Fruit fly (Drosophila melanogaster) whole organism, pupa: Measurements from ENCODE around the gene CG43210.

Source experiments
- CG10348 ChIP-seq: fragments of 200-800 bp; sonication (Bioruptor generic); IDR thresholded peaks from 2 replicates; pipeline ENCODE4 v1.3.6; 2022; ENCODE audit warnings: missing biosample characterization, missing genetic modification characterization
- CG12605 ChIP-seq: fragments of 200-800 bp; sonication (Bioruptor generic); IDR thresholded peaks from 2 replicates; pipeline ENCODE4 v1.3.6; 2022; ENCODE audit warnings: missing biosample characterization, missing genetic modification characterization
- CG13204 ChIP-seq: fragments of 200-800 bp; sonication (Bioruptor generic); optimal IDR thresholded peaks from 2 replicates; lab custom pipeline; 2018; ENCODE audit warnings: missing biosample characterization, mild to moderate bottlenecking, missing genetic modification characterization, moderate library complexity
- CG14655 ChIP-seq: fragments of 200-800 bp; sonication (Bioruptor generic); optimal IDR thresholded peaks from 3 replicates; lab custom pipeline; 2017; ENCODE audit warnings: mild to moderate bottlenecking, missing biosample characterization, missing genetic modification reagents, missing genetic modification characterization
- CG15710 ChIP-seq: fragments of 200-800 bp; sonication (Bioruptor generic); optimal IDR thresholded peaks from 2 replicates; lab custom pipeline; 2018; ENCODE audit warnings: missing biosample characterization, mild to moderate bottlenecking, missing genetic modification characterization, moderate library complexity
- CG17806 ChIP-seq: fragments of 200-800 bp; sonication (Bioruptor generic); optimal IDR thresholded peaks from 2 replicates; lab custom pipeline; 2018; ENCODE audit warnings: missing biosample characterization, mild to moderate bottlenecking, missing genetic modification characterization, moderate library complexity
- CG32121 ChIP-seq: fragments of 200-800 bp; sonication (Bioruptor generic); IDR thresholded peaks from 2 replicates; pipeline ENCODE4 v1.3.6; 2022; ENCODE audit warnings: missing biosample characterization, missing genetic modification characterization
- CG34367 ChIP-seq: fragments of 200-800 bp; sonication (Bioruptor generic); optimal IDR thresholded peaks from 2 replicates; lab custom pipeline; 2018; ENCODE audit warnings: missing biosample characterization, mild to moderate bottlenecking, missing genetic modification characterization
- CG4496 ChIP-seq: fragments of 200-800 bp; sonication (Bioruptor generic); IDR thresholded peaks from 3 replicates; pipeline ENCODE4 v1.3.6; 2022; ENCODE audit warnings: missing biosample characterization, missing genetic modification characterization
- CG8159 ChIP-seq: fragments of 200-800 bp; sonication (Bioruptor generic); optimal IDR thresholded peaks from 3 replicates; lab custom pipeline; 2018; ENCODE audit warnings: missing biosample characterization, mild to moderate bottlenecking, missing genetic modification characterization, moderate library complexity
- CG8301 ChIP-seq: fragments of 200-800 bp; sonication (Bioruptor generic); optimal IDR thresholded peaks from 2 replicates; lab custom pipeline; 2018; ENCODE audit warnings: missing biosample characterization, mild to moderate bottlenecking, missing genetic modification characterization
- CG9948 ChIP-seq: fragments of 200-800 bp; sonication (Bioruptor generic); optimal IDR thresholded peaks from 2 replicates; lab custom pipeline; 2018; ENCODE audit warnings: missing biosample characterization, mild to moderate bottlenecking, missing genetic modification characterization, moderate library complexity
- D1 ChIP-seq: fragments of 200-800 bp; sonication (Bioruptor generic); optimal IDR thresholded peaks from 2 replicates; lab custom pipeline; 2018; ENCODE audit warnings: missing biosample characterization, mild to moderate bottlenecking, missing genetic modification characterization, moderate library complexity
- EcR ChIP-seq: fragments of 200-800 bp; sonication (Bioruptor generic); optimal IDR thresholded peaks from 3 replicates; lab custom pipeline; 2019; ENCODE audit warnings: missing biosample characterization, missing genetic modification characterization, mild to moderate bottlenecking, moderate library complexity, missing genetic modification reagents
- Ets98B ChIP-seq: fragments of 200-800 bp; sonication (Bioruptor generic); IDR thresholded peaks from 2 replicates; pipeline ENCODE4 v1.3.6; 2022; ENCODE audit warnings: missing biosample characterization, missing genetic modification characterization
- Pif1A ChIP-seq: fragments of 200-800 bp; sonication (Bioruptor generic); optimal IDR thresholded peaks from 3 replicates; lab custom pipeline; 2016; ENCODE audit warnings: missing biosample characterization, missing genetic modification characterization
- Pif1B ChIP-seq: fragments of 200-800 bp; sonication (Bioruptor generic); optimal IDR thresholded peaks from 3 replicates; lab custom pipeline; 2016; ENCODE audit warnings: missing biosample characterization, missing genetic modification characterization
- Snoo ChIP-seq: fragments of 200-800 bp; sonication (Bioruptor generic); optimal IDR thresholded peaks from 3 replicates; lab custom pipeline; 2017; ENCODE audit warnings: missing biosample characterization, mild to moderate bottlenecking, missing genetic modification characterization, inconsistent platforms
- fd96Ca ChIP-seq: fragments of 200-800 bp; sonication (Bioruptor generic); IDR thresholded peaks from 3 replicates; pipeline ENCODE4 v1.3.6; 2022; ENCODE audit warnings: missing biosample characterization, missing genetic modification characterization
- gl ChIP-seq: fragments of 200-800 bp; sonication (Bioruptor generic); optimal IDR thresholded peaks from 2 replicates; lab custom pipeline; 2018; ENCODE audit warnings: missing biosample characterization, mild to moderate bottlenecking, missing genetic modification characterization
- rn ChIP-seq: fragments of 200-800 bp; sonication (Bioruptor generic); IDR thresholded peaks from 2 replicates; pipeline ENCODE4 v1.3.6; 2022; ENCODE audit warnings: missing biosample characterization, missing genetic modification characterization

Gene CG43210

DNA sequence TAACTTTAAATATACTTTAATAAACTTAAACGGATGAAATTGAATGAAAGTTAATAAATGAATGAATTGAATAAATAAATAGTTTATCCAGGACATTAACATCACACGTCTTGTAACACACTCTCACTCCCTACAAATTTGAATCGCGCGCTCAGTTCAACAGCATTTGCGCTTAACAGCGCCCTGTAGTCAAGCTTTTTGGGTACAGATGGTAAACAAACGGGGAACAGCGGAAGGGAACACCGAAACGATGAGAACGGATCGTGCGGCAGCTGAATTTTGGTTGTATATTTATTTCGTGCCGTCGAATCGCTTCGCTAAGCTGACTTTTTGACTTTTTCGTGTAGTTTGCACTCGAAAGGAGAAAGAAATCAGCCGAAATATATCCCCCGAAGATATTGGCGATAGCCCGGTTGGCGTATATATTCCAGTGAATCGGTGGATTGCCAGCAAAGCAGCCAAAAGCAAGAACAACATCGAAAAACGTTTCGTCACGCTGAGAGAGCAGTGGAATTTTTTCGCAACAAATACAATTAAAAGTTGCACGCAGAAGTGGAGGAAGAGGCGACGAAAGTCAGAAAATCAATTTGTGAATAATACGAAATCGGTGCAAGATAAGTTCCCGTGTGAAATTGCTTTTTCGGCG is 8.0 kb upstream of the CG43210 start, which contains the start of the genes CG7694 and fray:
TSS of gene CG7694 (plus strand) at position 247 of the 646 bp plus-strand sequence.
TSS of gene fray (plus strand) at position 247 of the 646 bp plus-strand sequence.
- TF ChIP-seq CG34367 (tag; lab: Kevin White, UChicago), result no peak
- no peak for TF ChIP-seq EcR (GFP tag; lab: Kevin White, UChicago)
- no peak for TF ChIP-seq Ets98B
- TF ChIP-seq D1 (tag; lab: Kevin White, UChicago), result no peak
- TF ChIP-seq CG13204 (GFP tag; lab: Kevin White, UChicago), result no peak
- TF ChIP-seq CG14655, result no peak
- no peak for TF ChIP-seq CG8301 (tag; lab: Kevin White, UChicago)
- TF ChIP-seq CG9948, result no peak
- TF ChIP-seq Pif1A (GFP tag; lab: Kevin White, UChicago), result no peak
- TF ChIP-seq CG15710 (tag; lab: Kevin White, UChicago), result no peak
- no peak for TF ChIP-seq CG32121
- TF ChIP-seq gl (tag; lab: Kevin White, UChicago), result no peak

DNA sequence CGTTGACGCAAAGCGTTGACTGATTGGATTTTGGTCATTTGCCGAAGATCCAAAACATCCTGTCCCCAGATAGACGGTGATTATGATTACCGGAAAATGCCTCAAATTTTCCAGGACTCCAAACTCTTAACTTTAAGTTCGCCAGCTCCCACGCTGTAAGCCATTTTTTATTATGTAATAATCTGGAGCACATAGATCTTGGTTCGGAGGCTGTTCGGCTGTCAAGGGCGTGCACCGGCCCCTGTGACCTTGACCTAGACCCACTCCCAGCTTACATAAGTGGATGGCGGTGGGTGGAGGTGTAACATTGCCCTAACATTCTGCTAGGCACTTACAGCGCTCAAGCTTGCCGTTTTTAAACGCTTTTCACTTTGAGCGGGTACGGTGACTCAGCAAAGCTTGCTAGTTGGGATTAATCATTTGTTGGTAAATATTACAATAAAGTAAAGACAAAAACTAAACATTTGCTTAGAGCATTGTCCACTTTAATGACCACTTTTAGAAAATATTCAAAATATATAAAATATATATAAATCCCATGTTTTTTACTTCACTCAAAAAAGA is 7.3 kb upstream of the CG43210 start:
- TF ChIP-seq CG8301 (tag; lab: Kevin White, UChicago) (no peak), CG32121 (no peak), fd96Ca (GFP tag; lab: Robert Waterston, UW) (no peak), CG8159 (tag; lab: Kevin White, UChicago) (no peak), CG17806 (tag; lab: Kevin White, UChicago) (no peak), CG15710 (tag; lab: Kevin White, UChicago) (no peak), CG13204 (GFP tag; lab: Kevin White, UChicago) (no peak), Pif1B (GFP tag; lab: Kevin White, UChicago) (no peak), CG14655 (no peak), CG10348 (no peak), Ets98B (no peak), EcR (GFP tag; lab: Kevin White, UChicago) (no peak), CG4496 (no peak), CG12605 (GFP tag; lab: Robert Waterston, UW) (no peak)

DNA sequence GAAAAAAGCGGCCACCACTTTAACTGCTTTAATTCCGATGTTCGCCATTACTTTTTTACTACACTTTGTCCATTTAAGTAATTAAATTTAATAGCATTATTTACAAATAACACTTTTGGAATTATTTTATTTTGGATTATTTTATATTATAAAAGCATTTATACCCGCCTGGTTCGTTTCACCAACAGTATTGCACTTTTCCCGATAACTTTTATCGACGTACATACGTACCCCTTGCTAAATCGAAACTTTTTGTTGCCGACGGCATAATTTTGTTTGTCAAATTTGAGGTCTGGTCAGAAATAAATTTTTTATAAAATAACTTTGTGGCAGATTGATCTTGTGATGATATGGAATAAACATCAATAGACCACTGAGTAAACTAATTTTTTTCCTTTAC is 5.4 kb downstream of the CG43210 start, which contains the start of gene CG7691:
TSS of gene CG7691 (plus strand) at position 301 of the 400 bp plus-strand sequence.
- TF ChIP-seq CG8159 (tag; lab: Kevin White, UChicago) (no peak), CG17806 (tag; lab: Kevin White, UChicago) (no peak), Snoo (tag; lab: Kevin White, UChicago) (no peak), CG4496 (no peak), CG12605 (GFP tag; lab: Robert Waterston, UW) (no peak), CG10348 (no peak), rn (GFP tag; lab: Robert Waterston, UW) (no peak), CG14655 (no peak), gl (tag; lab: Kevin White, UChicago) (no peak), CG32121 (no peak), fd96Ca (GFP tag; lab: Robert Waterston, UW) (no peak), CG34367 (tag; lab: Kevin White, UChicago) (no peak), Pif1A (GFP tag; lab: Kevin White, UChicago) (no peak)

DNA sequence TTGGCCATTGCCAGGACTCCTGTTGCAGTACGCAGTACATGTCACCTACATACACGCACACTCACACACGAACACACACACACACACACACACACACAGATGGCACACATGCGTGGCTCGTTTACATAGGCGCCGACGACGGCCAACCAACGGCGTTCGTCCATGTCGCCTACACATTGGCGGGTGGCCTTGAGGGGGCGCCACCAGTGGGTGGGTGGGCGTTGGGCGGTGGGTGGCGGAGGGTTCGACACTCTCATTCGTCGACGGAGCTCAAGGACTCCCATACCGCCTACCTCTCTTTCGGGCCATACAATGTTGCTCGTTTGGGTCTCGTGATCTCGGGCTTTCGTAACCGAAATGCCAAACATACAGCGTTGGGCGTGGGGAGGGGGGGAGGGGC is 16.2 kb downstream of the CG43210 start:
- TF ChIP-seq Ets98B (no peak), CG32121 (no peak), D1 (tag; lab: Kevin White, UChicago) (no peak), CG34367 (tag; lab: Kevin White, UChicago) (no peak), gl (tag; lab: Kevin White, UChicago) (no peak), CG4496 (no peak), Snoo (tag; lab: Kevin White, UChicago) (no peak), rn (GFP tag; lab: Robert Waterston, UW) (no peak), CG8301 (tag; lab: Kevin White, UChicago) (no peak), CG13204 (GFP tag; lab: Kevin White, UChicago) (no peak), CG14655 (no peak), CG12605 (GFP tag; lab: Robert Waterston, UW) (no peak), CG8159 (tag; lab: Kevin White, UChicago) (no peak), fd96Ca (GFP tag; lab: Robert Waterston, UW) (no peak)

DNA sequence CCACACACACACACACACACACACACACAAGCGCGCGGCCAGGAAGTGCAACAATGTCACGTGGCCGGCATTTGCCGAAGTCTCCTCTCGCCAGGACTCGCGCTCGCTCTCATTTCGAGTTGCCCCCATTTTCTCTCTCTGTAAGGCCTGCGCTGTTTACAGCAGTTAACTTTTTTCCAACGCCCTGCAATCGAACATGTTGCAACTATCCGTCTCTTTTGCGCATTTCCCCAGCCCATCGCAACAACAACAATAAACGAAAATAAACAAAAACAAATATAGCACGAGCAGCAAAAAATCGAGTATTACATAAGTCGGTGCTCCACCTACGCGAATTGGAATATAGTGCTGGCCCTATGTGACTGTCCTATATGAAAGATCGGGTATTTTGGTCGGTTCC is 18.0 kb downstream of the CG43210 start:
- TF ChIP-seq Ets98B, result no peak
- TF ChIP-seq Pif1B (GFP tag; lab: Kevin White, UChicago), result no peak
- TF ChIP-seq D1 (tag; lab: Kevin White, UChicago), result no peak
- TF ChIP-seq CG17806 (tag; lab: Kevin White, UChicago), result no peak
- no peak for TF ChIP-seq CG8301 (tag; lab: Kevin White, UChicago)

DNA sequence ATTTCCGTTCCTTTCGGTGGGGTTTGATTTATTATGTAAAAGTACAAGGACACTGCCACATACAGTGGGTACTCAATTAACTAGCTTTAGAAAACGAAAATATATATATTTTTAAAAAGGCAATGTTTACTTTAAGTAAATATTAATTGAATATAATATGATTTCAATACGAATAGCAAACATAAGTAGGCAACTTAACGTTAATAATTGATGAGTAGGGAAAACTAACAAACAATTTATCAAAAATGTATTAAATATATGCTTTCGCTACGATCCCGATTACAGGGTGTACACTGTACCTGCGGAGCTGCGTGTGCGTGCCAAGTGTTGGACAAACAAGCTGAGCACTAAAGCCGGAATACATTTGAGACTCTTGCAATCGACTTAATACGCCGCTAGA is 18.8 kb downstream of the CG43210 start:
- TF ChIP-seq CG14655, result no peak
- TF ChIP-seq fd96Ca (GFP tag; lab: Robert Waterston, UW), result no peak
- TF ChIP-seq CG8159 (tag; lab: Kevin White, UChicago), result no peak
